Fruit fly (Drosophila melanogaster): ENCODE measurements around the gene boil.

boil gene

DNA sequence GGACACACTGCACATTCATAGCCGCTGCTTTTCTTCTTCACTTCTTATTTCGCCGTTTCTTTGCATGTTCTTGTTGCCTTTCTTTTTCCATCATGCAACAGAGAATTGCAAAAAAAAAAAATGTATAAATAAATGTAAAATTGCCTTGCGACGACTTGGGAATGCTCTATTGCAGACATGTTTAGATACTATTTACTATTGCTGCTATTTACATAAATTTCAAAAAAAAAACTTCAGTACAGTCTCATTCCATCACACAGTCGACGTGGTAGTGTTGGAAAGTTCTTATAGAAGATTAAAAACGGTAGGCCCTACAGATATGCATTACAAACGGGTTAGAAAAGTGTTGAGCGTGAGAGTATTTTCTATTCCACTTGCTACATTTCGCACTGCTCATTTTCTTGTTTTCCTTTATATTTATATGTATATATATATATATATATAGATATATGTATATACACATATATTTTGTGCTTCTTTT, 36.3 kb downstream of the boil start:
- no peak for TF ChIP-seq usp (GFP tag; optimal IDR thresholded peaks at IDR 0.05)
- no peak for TF ChIP-seq EcR (GFP tag; optimal IDR thresholded peaks at IDR 0.05)
- no peak for TF ChIP-seq CG8478 (optimal IDR thresholded peaks at IDR 0.05)
- no peak for TF ChIP-seq psq (optimal IDR thresholded peaks at IDR 0.05)
- TF ChIP-seq Dll (optimal IDR thresholded peaks at IDR 0.05) = no peak
- no peak for TF ChIP-seq pan (optimal IDR thresholded peaks at IDR 0.05)

DNA sequence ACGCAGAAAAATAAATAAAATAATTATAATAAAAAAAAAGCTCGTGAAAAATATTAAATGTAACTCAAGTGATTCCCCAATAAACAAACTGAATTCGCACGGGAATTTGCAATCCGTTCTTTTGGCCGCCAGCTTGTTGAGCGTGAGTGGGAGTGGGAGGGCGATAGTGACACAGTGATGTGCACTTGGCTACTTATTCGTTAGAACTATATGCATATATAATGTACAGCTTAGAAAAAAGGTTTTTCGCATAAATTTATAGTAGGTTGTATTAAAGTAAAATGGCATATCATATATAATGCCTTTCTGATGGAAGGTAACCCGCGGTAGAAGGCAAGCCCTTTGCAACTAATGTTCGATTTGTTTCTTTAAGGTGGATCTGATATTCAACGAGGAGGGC, 36.9 kb downstream of the boil start:
- TF ChIP-seq psq (optimal IDR thresholded peaks at IDR 0.05) = no peak
- no peak for TF ChIP-seq Dll (optimal IDR thresholded peaks at IDR 0.05)
- no peak for TF ChIP-seq EcR (GFP tag; optimal IDR thresholded peaks at IDR 0.05)
- no peak for TF ChIP-seq CG8478 (optimal IDR thresholded peaks at IDR 0.05)
- TF ChIP-seq usp (GFP tag; optimal IDR thresholded peaks at IDR 0.05) = no peak
- TF ChIP-seq pan (optimal IDR thresholded peaks at IDR 0.05) = no peak

DNA sequence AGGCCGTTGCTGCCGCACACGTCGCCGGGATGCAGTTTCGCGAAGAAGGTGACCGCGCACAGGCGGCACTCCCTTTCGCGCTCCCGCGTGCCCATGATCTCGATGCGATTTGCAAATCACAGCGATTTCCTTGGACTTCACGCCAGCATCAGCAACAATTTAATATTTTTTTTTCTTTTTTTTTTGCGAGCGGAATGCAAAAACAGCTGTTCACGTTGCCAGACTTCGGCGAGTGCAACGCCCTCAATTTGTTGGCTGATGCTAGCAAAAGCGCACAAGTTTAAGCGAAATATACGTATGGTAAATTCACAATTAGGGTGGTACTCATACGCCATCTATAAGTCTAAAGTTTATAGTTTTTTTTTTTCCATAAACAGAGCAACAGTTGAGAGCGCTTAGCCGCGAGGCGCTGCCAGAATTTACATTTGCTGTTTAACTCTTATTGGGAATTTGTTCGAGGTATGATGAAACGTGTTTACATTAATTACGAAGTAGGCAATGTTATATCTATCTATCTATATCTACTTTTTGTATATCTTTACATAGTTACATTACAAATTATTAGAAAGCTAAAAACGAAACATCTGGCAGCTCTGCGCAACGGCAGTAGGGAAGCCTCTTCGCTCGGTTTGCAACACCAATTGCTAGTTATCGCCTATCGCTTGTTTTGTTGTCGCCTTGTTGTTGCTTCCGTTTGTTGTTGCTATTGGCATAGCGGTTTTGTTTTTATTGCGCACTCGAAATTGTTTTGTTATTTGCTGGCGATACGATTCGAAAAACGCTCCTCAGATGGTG, 43.0 kb downstream of the boil start, which contains the start of the genes CG4041 and Hgsnat:
TSS of gene CG4041 (minus strand) at position 220 of the 795 bp plus-strand sequence.
TSS of gene Hgsnat (plus strand) at position 503 of the 795 bp plus-strand sequence.
- TF ChIP-seq EcR (GFP tag; optimal IDR thresholded peaks at IDR 0.05) = no peak
- TF ChIP-seq psq (optimal IDR thresholded peaks at IDR 0.05) = no peak
- TF ChIP-seq pan (optimal IDR thresholded peaks at IDR 0.05) = no peak
- TF ChIP-seq CG8478 (optimal IDR thresholded peaks at IDR 0.05) = no peak
- TF ChIP-seq Dll (optimal IDR thresholded peaks at IDR 0.05) = no peak
- no peak for TF ChIP-seq usp (GFP tag; optimal IDR thresholded peaks at IDR 0.05)

DNA sequence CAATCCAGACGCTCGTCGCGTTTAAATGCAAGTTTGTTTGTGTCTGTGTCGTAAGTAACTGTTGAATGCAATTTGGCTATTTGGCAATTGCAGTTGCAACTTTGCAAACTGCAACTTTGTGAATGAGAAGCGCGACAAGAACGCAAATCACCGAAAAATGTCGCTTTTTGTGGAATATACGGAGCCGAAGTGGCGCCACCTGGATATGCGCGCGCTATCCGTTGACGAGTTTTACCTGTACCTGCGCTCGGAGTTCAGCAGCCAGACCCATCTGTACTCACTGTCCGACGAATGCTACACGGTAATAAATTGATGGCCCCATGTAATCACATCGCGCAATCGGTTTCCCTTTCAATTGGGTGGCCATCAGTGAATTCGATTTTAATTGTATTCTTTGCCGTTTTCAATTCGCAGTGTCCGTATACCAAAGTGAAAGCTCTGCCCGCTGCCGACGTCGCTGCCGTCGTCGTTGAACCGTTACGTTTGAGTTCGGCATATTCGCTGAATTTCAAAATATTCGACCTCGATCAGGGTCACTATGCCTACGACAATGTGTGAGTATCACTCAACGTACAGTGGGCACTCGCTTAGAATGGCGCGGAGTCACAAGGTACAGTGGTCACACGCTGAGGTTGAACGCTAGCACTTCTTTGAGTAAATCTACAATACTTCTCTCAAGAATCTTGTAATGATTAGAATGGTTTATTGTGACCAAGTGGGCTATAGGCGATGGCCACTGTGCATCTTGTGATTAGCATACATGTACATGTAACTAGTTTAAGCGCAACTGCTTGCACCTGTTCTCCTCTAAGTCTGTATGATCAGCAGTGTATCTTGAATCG, 43.8 kb downstream of the boil start:
- TF ChIP-seq psq (optimal IDR thresholded peaks at IDR 0.05) (no peak), pan (optimal IDR thresholded peaks at IDR 0.05) (no peak), Dll (optimal IDR thresholded peaks at IDR 0.05) (no peak), EcR (GFP tag; optimal IDR thresholded peaks at IDR 0.05) (no peak), CG8478 (optimal IDR thresholded peaks at IDR 0.05) (no peak), usp (GFP tag; optimal IDR thresholded peaks at IDR 0.05) (no peak)
